Worm (Caenorhabditis elegans) whole organism, young adult: ENCODE measurements around the gene set-21.

Experiments used
- C06A6.2 ChIP-seq: fragments of 200-800 bp; sonication (Bioruptor generic); conservative IDR thresholded peaks from 2 replicates; pipeline ENCODE4 v1.3.6; 2022; ENCODE audit warnings: missing genetic modification characterization, missing compliant biosample characterization
- F10E7.11 ChIP-seq: sonication (generic microtip); optimal IDR thresholded peaks from 2 replicates; lab custom pipeline; 2017; ENCODE audit warnings: mild to moderate bottlenecking, missing genetic modification characterization, moderate library complexity, missing compliant biosample characterization
- F39B2.1 ChIP-seq: fragments of 200-800 bp; sonication (Bioruptor generic); IDR thresholded peaks from 2 replicates; pipeline ENCODE4 v1.3.6; 2022; ENCODE audit warnings: missing genetic modification reagents, missing genetic modification characterization, missing compliant biosample characterization
- F57C9.4 ChIP-seq: sonication (generic microtip); optimal IDR thresholded peaks from 2 replicates; lab custom pipeline; 2017; ENCODE audit warnings: mild to moderate bottlenecking, missing genetic modification characterization, missing compliant biosample characterization
- T26A5.8 ChIP-seq: sonication (generic microtip); optimal IDR thresholded peaks from 2 replicates; lab custom pipeline; 2016; ENCODE audit warnings: missing genetic modification characterization, missing compliant biosample characterization
- Y53G8AR.9 ChIP-seq: fragments of 200-800 bp; sonication (Bioruptor generic); conservative IDR thresholded peaks from 2 replicates; pipeline ENCODE4 v1.3.6; 2022; ENCODE audit warnings: missing genetic modification reagents, missing genetic modification characterization, missing compliant biosample characterization
- attf-3 ChIP-seq: fragments of 200-800 bp; sonication (Bioruptor generic); conservative IDR thresholded peaks from 2 replicates; pipeline ENCODE4 v1.3.6; 2022; ENCODE audit warnings: missing genetic modification reagents, missing genetic modification characterization, missing compliant biosample characterization
- ccch-3 ChIP-seq: fragments of 200-800 bp; sonication (Bioruptor generic); optimal IDR thresholded peaks from 2 replicates; lab custom pipeline; 2018; ENCODE audit warnings: mild to moderate bottlenecking, missing genetic modification characterization, missing compliant biosample characterization
- cebp-1 ChIP-seq, 2 experiments: fragments of 200-800 bp in 1 of 2; sonication (Bioruptor generic) in 1 of 2; sonication (generic microtip) in 1 of 2; IDR thresholded peaks in 1 of 2; optimal IDR thresholded peaks in 1 of 2; 2 replicates each; pipeline versions ENCODE4 v1.3.6 to Lab custom; 2017 to 2022; ENCODE audit warnings: missing compliant biosample characterization in 2 of 2, missing genetic modification characterization in 2 of 2, mild to moderate bottlenecking in 1 of 2, missing genetic modification reagents in 1 of 2, moderate library complexity in 1 of 2
- ceh-27 ChIP-seq: fragments of 200-800 bp; sonication (Bioruptor generic); optimal IDR thresholded peaks from 2 replicates; lab custom pipeline; 2018; ENCODE audit warnings: mild to moderate bottlenecking, missing genetic modification characterization, moderate library complexity, missing compliant biosample characterization
- egrh-3 ChIP-seq: fragments of 200-800 bp; sonication (Bioruptor generic); IDR thresholded peaks from 2 replicates; pipeline ENCODE4 v1.3.6; 2022; ENCODE audit warnings: missing genetic modification reagents, missing genetic modification characterization, missing compliant biosample characterization
- hsf-1 ChIP-seq: fragments of 200-800 bp; sonication (Bioruptor generic); IDR thresholded peaks from 2 replicates; pipeline ENCODE4 v1.3.6; 2022; ENCODE audit warnings: missing genetic modification reagents, missing genetic modification characterization, missing compliant biosample characterization
- lag-1 ChIP-seq: fragments of 200-800 bp; sonication (Bioruptor generic); IDR thresholded peaks from 2 replicates; pipeline ENCODE4 v1.3.6; 2022; ENCODE audit warnings: missing genetic modification reagents, missing genetic modification characterization, missing compliant biosample characterization
- lin-35 ChIP-seq, 3 experiments: fragments of 150-350 bp in 2 of 3; sonication (generic microtip) in 1 of 3; optimal IDR thresholded peaks; 2 replicates each; lab custom pipeline; 2014 to 2018; ENCODE audit warnings: missing biosample characterization in 3 of 3, missing genetic modification characterization in 3 of 3, missing genetic modification reagents in 3 of 3
- lin-40 ChIP-seq: sonication (generic microtip); optimal IDR thresholded peaks from 2 replicates; lab custom pipeline; 2016; ENCODE audit warnings: missing genetic modification characterization, mild to moderate bottlenecking, missing compliant biosample characterization, missing genotype, missing genetic modification reagents
- madf-10 ChIP-seq: sonication (generic microtip); optimal IDR thresholded peaks from 2 replicates; lab custom pipeline; 2016; ENCODE audit warnings: mild to moderate bottlenecking, missing genetic modification characterization, missing compliant biosample characterization
- mcd-1 ChIP-seq: fragments of 200-800 bp; sonication (Bioruptor generic); IDR thresholded peaks from 2 replicates; pipeline ENCODE4 v1.3.6; 2022; ENCODE audit warnings: missing genetic modification reagents, missing genetic modification characterization, missing compliant biosample characterization
- mel-28 ChIP-seq: sonication (generic microtip); optimal IDR thresholded peaks from 2 replicates; lab custom pipeline; 2016; ENCODE audit warnings: borderline replicate concordance, mild to moderate bottlenecking, missing genetic modification characterization, missing compliant biosample characterization
- mes-4 ChIP-seq: sonication (generic microtip); optimal IDR thresholded peaks from 2 replicates; lab custom pipeline; 2016; ENCODE audit warnings: missing genotype, missing genetic modification characterization, missing compliant biosample characterization
- mxl-1 ChIP-seq: sonication (generic microtip); optimal IDR thresholded peaks from 2 replicates; lab custom pipeline; 2016; ENCODE audit warnings: missing genetic modification characterization, missing compliant biosample characterization

set-21 gene

DNA sequence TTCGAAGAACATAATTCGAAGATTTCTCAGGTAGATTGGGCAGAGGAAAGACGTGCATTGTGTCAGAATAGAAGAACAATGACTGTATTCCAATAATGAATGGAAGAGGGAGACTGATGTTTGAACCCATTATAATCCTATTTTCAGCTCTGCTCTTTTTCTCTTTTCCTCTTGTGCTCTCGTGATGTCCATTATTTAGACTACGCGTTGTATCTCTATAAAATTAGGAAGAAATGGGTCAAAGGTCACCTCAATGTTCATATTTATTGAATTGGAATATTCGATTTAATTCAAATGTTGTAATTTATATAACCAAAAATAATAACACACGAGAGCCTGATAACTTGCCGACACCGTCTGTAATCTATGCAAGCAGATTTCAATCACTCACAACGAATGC lies 48.5 kb downstream of the set-21 start, which contains the start of gene fbxb-74:
TSS of gene fbxb-74 (minus strand) at position 101 of the 400 bp plus-strand sequence.
- no peak for TF ChIP-seq F39B2.1 (GFP tag; lab: Robert Waterston, UW)
- TF ChIP-seq mxl-1 (tag; lab: Kevin White, UChicago) = no peak
- TF ChIP-seq lin-35 (GFP tag; optimal IDR thresholded peaks at IDR 0.05; lab: Kevin White, UChicago) = no peak
- no peak for TF ChIP-seq mel-28 (tag; lab: Kevin White, UChicago)
- TF ChIP-seq lin-40 (tag; lab: Kevin White, UChicago) = no peak
- no peak for TF ChIP-seq mcd-1 (GFP tag; lab: Robert Waterston, UW)
- no peak for TF ChIP-seq hsf-1 (GFP tag; lab: Robert Waterston, UW)
- TF ChIP-seq C06A6.2 = no peak
- TF ChIP-seq ceh-27 (GFP tag; lab: Kevin White, UChicago) = no peak
- no peak for TF ChIP-seq ccch-3 (GFP tag; lab: Kevin White, UChicago)
- TF ChIP-seq Y53G8AR.9 = no peak
- no peak for TF ChIP-seq cebp-1 (GFP tag; IDR thresholded peaks at IDR 0.05; lab: Robert Waterston, UW)
- TF ChIP-seq cebp-1 (tag; optimal IDR thresholded peaks at IDR 0.05; lab: Kevin White, UChicago) = no peak
- no peak for TF ChIP-seq attf-3 (GFP tag; lab: Robert Waterston, UW)
- no peak for TF ChIP-seq egrh-3

- no peak for TF ChIP-seq lag-1 (GFP tag; lab: Robert Waterston, UW)
- no peak for TF ChIP-seq lin-35 (GFP tag; optimal IDR thresholded peaks at IDR 0.05; lab: Kevin White, UChicago)
- no peak for TF ChIP-seq mes-4
- no peak for TF ChIP-seq T26A5.8 (tag; lab: Kevin White, UChicago)
- no peak for TF ChIP-seq F10E7.11 (tag; lab: Kevin White, UChicago)
- no peak for TF ChIP-seq F57C9.4 (tag; lab: Kevin White, UChicago)
- no peak for TF ChIP-seq madf-10
- TF ChIP-seq, all 124 proteins: peak for 0
Observed at ce11 chrIV:4441077-4441476, 50.4 kb downstream of the set-21 start, which contains the start of gene fbxb-75. fbxb-75 (minus strand) TSS chrIV:4441177.
